Fruit fly (Drosophila melanogaster) Kc167 (cell line): ENCODE measurements around the gene CG42302.

Experiments used
- Myc ChIP-seq: fragments of >200 bp; optimal IDR thresholded peaks from 2 replicates; lab custom pipeline; 2017; ENCODE audit warnings: missing external identifiers
- insv ChIP-seq: fragments of >200 bp; optimal IDR thresholded peaks from 3 replicates; lab custom pipeline; 2018; ENCODE audit warnings: missing external identifiers
- psq ChIP-seq: fragments of >200 bp; optimal IDR thresholded peaks from 2 replicates; lab custom pipeline; 2017; ENCODE audit warnings: missing external identifiers

- no peak for TF ChIP-seq psq (lab: Kevin White, UChicago)
- TF ChIP-seq insv, result no peak
- TF ChIP-seq Myc (lab: Kevin White, UChicago), result no peak
These were observed 24.9 kb downstream of the CG42302 start for dm6 chrX:18700586-18700985.
